Worm (Caenorhabditis elegans): Measurements from ENCODE around the gene ZK697.14.

The ZK697.14 gene

ce11 chrV:1752496-1752895, 3.0 kb downstream of the ZK697.14 start, which contains the start of gene ZK697.1:
ZK697.1 (plus strand) TSS chrV:1752796.
- TF ChIP-seq nhr-43 (tag; optimal IDR thresholded peaks at IDR 0.05; ENCODE audit: poor library complexity, severe bottlenecking) (no peak), ztf-11 (tag; optimal IDR thresholded peaks at IDR 0.05) (no peak), nfya-1 (tag; optimal IDR thresholded peaks at IDR 0.05; ENCODE audit: insufficient read depth) (no peak)

ce11 chrV:1751449-1751848, 4.0 kb downstream of the ZK697.14 start, which contains the start of gene srh-199:
srh-199 (minus strand) TSS chrV:1751549.
- no peak for TF ChIP-seq egl-5 (tag; optimal IDR thresholded peaks at IDR 0.05)

DNA sequence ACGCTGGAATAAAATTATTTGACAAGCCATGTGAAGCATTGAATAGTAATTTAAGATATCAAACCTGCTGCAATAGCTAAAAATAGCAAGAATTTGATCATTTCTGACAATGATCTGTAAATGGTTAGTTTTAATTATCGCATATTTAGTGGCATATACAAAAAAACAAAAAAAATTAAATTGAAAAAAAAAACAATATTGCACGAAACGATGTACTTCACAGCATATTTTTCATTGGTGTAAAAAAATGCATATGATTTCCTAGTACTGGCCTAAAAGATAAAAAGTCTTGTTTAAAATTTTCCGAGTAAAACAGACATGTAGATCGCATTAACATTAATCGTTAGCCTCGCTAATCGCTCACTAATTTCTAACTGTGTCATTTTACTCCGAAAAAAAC, 6.4 kb downstream of the ZK697.14 start, which contains the start of gene ZK697.8:
Gene ZK697.8 (minus strand): TSS at position 101 of the 400 bp plus-strand sequence.
- TF ChIP-seq unc-62 (GFP tag; optimal IDR thresholded peaks at IDR 0.05) = no peak
- TF ChIP-seq lsy-12 (tag; optimal IDR thresholded peaks at IDR 0.05) = no peak
- no peak for TF ChIP-seq lin-15B (tag; optimal IDR thresholded peaks at IDR 0.05)
- TF ChIP-seq mml-1 (tag; optimal IDR thresholded peaks at IDR 0.05) = no peak
- TF ChIP-seq ceh-28 (tag; optimal IDR thresholded peaks at IDR 0.05) = no peak
- no peak for TF ChIP-seq nhr-43 (tag; optimal IDR thresholded peaks at IDR 0.05; ENCODE audit: poor library complexity, severe bottlenecking)
- TF ChIP-seq nhr-12 (tag; optimal IDR thresholded peaks at IDR 0.05) = no peak
- TF ChIP-seq daf-12 (tag; optimal IDR thresholded peaks at IDR 0.05) = no peak
- no peak for TF ChIP-seq ceh-82 (tag; optimal IDR thresholded peaks at IDR 0.05)
- no peak for TF ChIP-seq zag-1 (tag; optimal IDR thresholded peaks at IDR 0.05)
- TF ChIP-seq eor-1 (tag; optimal IDR thresholded peaks at IDR 0.05) = no peak
- no peak for TF ChIP-seq nhr-11 (tag; optimal IDR thresholded peaks at IDR 0.05)

- TF ChIP-seq eor-1 (tag; optimal IDR thresholded peaks at IDR 0.05) (no peak), ceh-16 (tag; optimal IDR thresholded peaks at IDR 0.05) (no peak), R02D3.7 (tag; optimal IDR thresholded peaks at IDR 0.05) (peak; percentile 23), ceh-9 (tag; optimal IDR thresholded peaks at IDR 0.05) (no peak), ceh-82 (tag; optimal IDR thresholded peaks at IDR 0.05) (no peak), snpc-4 (tag; optimal IDR thresholded peaks at IDR 0.05) (no peak), nhr-25 (tag; optimal IDR thresholded peaks at IDR 0.05) (peak; percentile 72), nhr-237 (tag; optimal IDR thresholded peaks at IDR 0.05) (no peak), fkh-2 (tag; optimal IDR thresholded peaks at IDR 0.05) (no peak), nfya-1 (tag; optimal IDR thresholded peaks at IDR 0.05; ENCODE audit: insufficient read depth) (peak; percentile 79), nhr-43 (tag; optimal IDR thresholded peaks at IDR 0.05; ENCODE audit: poor library complexity, severe bottlenecking) (peak; percentile 35), mml-1 (tag; optimal IDR thresholded peaks at IDR 0.05) (no peak), ZK546.5 (tag; optimal IDR thresholded peaks at IDR 0.05) (no peak), nhr-23 (tag; optimal IDR thresholded peaks at IDR 0.05) (no peak), aly-2 (tag; optimal IDR thresholded peaks at IDR 0.05) (no peak), unc-62 (GFP tag; optimal IDR thresholded peaks at IDR 0.05) (no peak), ceh-28 (tag; optimal IDR thresholded peaks at IDR 0.05) (peak; percentile 81), tbx-2 (tag; optimal IDR thresholded peaks at IDR 0.05) (no peak), unc-39 (tag; optimal IDR thresholded peaks at IDR 0.05) (no peak), elt-1 (tag; optimal IDR thresholded peaks at IDR 0.05) (no peak), nhr-28 (tag; optimal IDR thresholded peaks at IDR 0.05) (no peak), mdl-1 (tag; optimal IDR thresholded peaks at IDR 0.05) (no peak), daf-12 (tag; optimal IDR thresholded peaks at IDR 0.05) (no peak), lsy-12 (tag; optimal IDR thresholded peaks at IDR 0.05) (no peak), ama-1 (optimal IDR thresholded peaks at IDR 0.05) (no peak), nhr-12 (tag; optimal IDR thresholded peaks at IDR 0.05) (no peak), lin-15B (tag; optimal IDR thresholded peaks at IDR 0.05) (peak; percentile 27), elt-3 (tag; optimal IDR thresholded peaks at IDR 0.05) (no peak), nhr-11 (tag; optimal IDR thresholded peaks at IDR 0.05) (no peak), fkh-10 (GFP tag; optimal IDR thresholded peaks at IDR 0.05) (no peak), elt-2 (tag; optimal IDR thresholded peaks at IDR 0.05) (peak; percentile 93), ztf-11 (tag; optimal IDR thresholded peaks at IDR 0.05) (no peak), egl-5 (tag; optimal IDR thresholded peaks at IDR 0.05) (peak; percentile 70), nhr-67 (tag; optimal IDR thresholded peaks at IDR 0.05) (no peak), pha-4 (tag; optimal IDR thresholded peaks at IDR 0.05) (peak; percentile 87), hmg-11 (tag; optimal IDR thresholded peaks at IDR 0.05) (peak; percentile 47), ztf-4 (tag; optimal IDR thresholded peaks at IDR 0.05) (no peak), jun-1 (tag; optimal IDR thresholded peaks at IDR 0.05) (no peak), sea-2 (GFP tag; optimal IDR thresholded peaks at IDR 0.05) (no peak), fos-1 (tag; optimal IDR thresholded peaks at IDR 0.05) (no peak), egl-27 (tag; optimal IDR thresholded peaks at IDR 0.05) (no peak), zag-1 (tag; optimal IDR thresholded peaks at IDR 0.05) (no peak), nhr-77 (tag; optimal IDR thresholded peaks at IDR 0.05) (no peak), lin-39 (tag; optimal IDR thresholded peaks at IDR 0.05) (peak; percentile 20), skn-1 (tag; optimal IDR thresholded peaks at IDR 0.05) (no peak)
These were observed 12.2 kb downstream of the ZK697.14 start, which contains the start of gene nhr-256 for ce11 chrV:1743205-1743870. nhr-256 (plus strand) TSS chrV:1743771.

Measured in whole organism, L3 larva.